Worm (Caenorhabditis elegans): ENCODE results near the gene tsp-17.

tsp-17 gene

DNA sequence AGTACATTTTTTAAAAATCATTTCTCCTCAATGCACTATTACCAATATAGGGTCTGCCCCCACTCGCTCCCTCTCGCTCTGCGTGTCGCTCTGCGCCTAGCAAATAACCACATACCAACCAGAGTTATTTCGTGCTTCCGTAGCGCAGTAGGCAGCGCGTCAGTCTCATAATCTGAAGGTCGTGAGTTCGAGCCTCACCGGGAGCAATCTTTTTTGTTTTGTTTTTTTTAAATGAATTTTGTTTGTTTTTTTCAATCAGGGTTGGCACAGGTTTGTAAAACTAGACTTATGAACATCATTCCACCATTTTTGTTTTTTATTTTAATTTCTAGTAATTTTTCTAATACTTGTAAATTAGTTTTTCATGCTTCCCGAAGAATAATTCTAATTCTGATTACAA lies 16.7 kb downstream of the tsp-17 start (continued):
- TF ChIP-seq dve-1 (tag; optimal IDR thresholded peaks at IDR 0.05; ENCODE audit: insufficient read depth) (peak; percentile 65), dmd-8 (GFP tag; IDR thresholded peaks at IDR 0.05) (peak; percentile 89), unc-62 (GFP tag; optimal IDR thresholded peaks at IDR 0.05 in 1 of 2) (peak in 1 of 2 experiments; percentile 99), unc-62 (tag; optimal IDR thresholded peaks at IDR 0.05) (no peak), madf-9 (GFP tag; conservative IDR thresholded peaks at IDR 0.05) (peak; percentile 85), daf-19 (GFP tag; conservative IDR thresholded peaks at IDR 0.05) (0 out of 2 replicates have a peak, but pooled peaks have one; percentile 62), mes-2 (tag; optimal IDR thresholded peaks at IDR 0.05; ENCODE audit: poor library complexity, severe bottlenecking) (peak; percentile 85), lsy-2 (tag; optimal IDR thresholded peaks at IDR 0.05) (peak in 1 of 2 experiments; percentile 60), zfp-3 (GFP tag; conservative IDR thresholded peaks at IDR 0.05) (peak; percentile 70; the same call in 1 of the 2 replicates), lin-15B (tag; optimal IDR thresholded peaks at IDR 0.05) (no peak), spr-3 (GFP tag; optimal IDR thresholded peaks at IDR 0.05) (peak; percentile 51), mxl-2 (GFP tag; conservative IDR thresholded peaks at IDR 0.05) (peak; percentile 52; the same call in 1 of the 2 replicates), ZK546.5 (tag; optimal IDR thresholded peaks at IDR 0.05) (no peak), T26A8.4 (GFP tag; IDR thresholded peaks at IDR 0.05) (peak; percentile 81), snpc-4 (tag; optimal IDR thresholded peaks at IDR 0.05) (no peak), pha-4 (GFP tag; IDR thresholded peaks at IDR 0.05) (peak; percentile 89), pha-4 (tag; optimal IDR thresholded peaks at IDR 0.05) (no peak), zfp-2 (tag; optimal IDR thresholded peaks at IDR 0.05) (peak; percentile 20), php-3 (GFP tag; IDR thresholded peaks at IDR 0.05) (peak; percentile 79), nhr-6 (tag; optimal IDR thresholded peaks at IDR 0.05) (no peak), cey-2 (tag; optimal IDR thresholded peaks at IDR 0.05; ENCODE audit: borderline replicate concordance, insufficient read depth) (no peak), ceh-62 (tag; optimal IDR thresholded peaks at IDR 0.05) (no peak), nhr-77 (tag; optimal IDR thresholded peaks at IDR 0.05) (no peak), ztf-11 (tag; optimal IDR thresholded peaks at IDR 0.05) (no peak), mxl-3 (GFP tag; optimal IDR thresholded peaks at IDR 0.05) (peak; percentile 41), set-16 (GFP tag; IDR thresholded peaks at IDR 0.05) (peak; percentile 42), mdt-29 (GFP tag; IDR thresholded peaks at IDR 0.05) (peak; percentile 39; the same call in 1 of the 2 replicates), ama-1 (optimal IDR thresholded peaks at IDR 0.05) (no peak), F26F4.8 (GFP tag; conservative IDR thresholded peaks at IDR 0.05) (peak; percentile 94), F44E2.7 (GFP tag; IDR thresholded peaks at IDR 0.05) (peak; percentile 83; the same call in 1 of the 2 replicates), gei-8 (GFP tag; optimal IDR thresholded peaks at IDR 0.05) (peak; percentile 59), lin-39 (tag; optimal IDR thresholded peaks at IDR 0.05) (no peak), R02D3.7 (tag; optimal IDR thresholded peaks at IDR 0.05) (no peak), ceh-32 (tag; optimal IDR thresholded peaks at IDR 0.05; ENCODE audit: poor library complexity) (peak; percentile 58), ceh-44 (GFP tag; IDR thresholded peaks at IDR 0.05) (peak; percentile 82), snpc-1.2 (GFP tag; IDR thresholded peaks at IDR 0.05) (peak; percentile 94), mdl-1 (tag; optimal IDR thresholded peaks at IDR 0.05) (peak in 1 of 2 experiments; percentile 20), dmd-6 (GFP tag; IDR thresholded peaks at IDR 0.05) (peak; percentile 78), nhr-10 (tag; optimal IDR thresholded peaks at IDR 0.05) (no peak), D1046.2 (GFP tag; IDR thresholded peaks at IDR 0.05) (peak; percentile 92), arid-1 (GFP tag; conservative IDR thresholded peaks at IDR 0.05) (peak; percentile 88), T20F7.1 (GFP tag; optimal IDR thresholded peaks at IDR 0.05) (no peak), aly-2 (tag; optimal IDR thresholded peaks at IDR 0.05) (no peak), Y48G9A.11 (GFP tag; IDR thresholded peaks at IDR 0.05) (peak; percentile 64; the same call in 1 of the 2 replicates), duxl-1 (tag; optimal IDR thresholded peaks at IDR 0.05; ENCODE audit: poor library complexity) (peak; percentile 81), daf-8 (GFP tag; IDR thresholded peaks at IDR 0.05) (0 out of 2 replicates have a peak, but pooled peaks have one; percentile 68), F49E8.2 (tag; optimal IDR thresholded peaks at IDR 0.05; ENCODE audit: borderline replicate concordance) (peak; percentile 60), nhr-102 (tag; optimal IDR thresholded peaks at IDR 0.05) (no peak), zip-2 (tag; optimal IDR thresholded peaks at IDR 0.05) (peak; percentile 23), tra-1 (GFP tag; IDR thresholded peaks at IDR 0.05) (peak; percentile 87), nhr-42 (GFP tag; IDR thresholded peaks at IDR 0.05) (peak; percentile 78; the same call in 1 of the 2 replicates)
